Worm (Caenorhabditis elegans): ENCODE results near the gene T16G12.9.
A peak's percentile ranks its signal among the peaks of the same experiment; 100 is the strongest.

DNA sequence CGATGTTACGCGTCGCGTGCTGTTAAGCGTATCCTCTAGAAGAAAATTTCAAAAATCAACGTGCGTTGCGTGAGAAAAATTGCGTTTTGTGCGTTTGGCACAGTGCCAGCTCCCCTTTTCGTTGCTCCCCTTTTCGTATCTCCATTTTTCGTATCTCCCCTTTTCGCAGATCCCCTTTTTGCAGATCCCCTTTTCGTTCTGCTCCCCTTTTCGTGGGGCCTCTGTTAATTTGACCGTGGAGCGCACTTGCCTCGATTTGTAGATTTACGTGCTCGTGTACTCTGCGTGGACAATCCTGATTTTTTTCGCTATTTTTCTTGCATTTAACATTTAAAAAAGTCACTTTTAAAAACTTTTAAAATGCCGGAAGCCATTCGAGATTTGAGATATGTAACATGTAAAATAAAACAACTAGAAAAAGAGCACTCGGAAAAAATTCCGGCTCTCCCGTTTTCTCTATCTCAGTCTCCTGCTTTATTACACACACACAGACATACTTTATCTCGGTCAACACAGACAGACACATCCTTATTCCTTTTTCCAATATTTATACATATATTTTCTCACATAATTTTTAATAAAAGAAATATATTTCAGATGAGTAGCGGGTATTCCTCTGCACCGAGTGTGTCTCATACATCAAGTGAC, 45.7 kb upstream of the T16G12.9 start, which contains the start of gene ttll-4:
- no peak for TF ChIP-seq ama-1 (optimal IDR thresholded peaks at IDR 0.05)
- peak; percentile 83 for TF ChIP-seq pes-1 (GFP tag; IDR thresholded peaks at IDR 0.05)
- TF ChIP-seq hmbx-1 (tag; optimal IDR thresholded peaks at IDR 0.05): no peak
- peak; percentile 59 for TF ChIP-seq tbx-37 (GFP tag; conservative IDR thresholded peaks at IDR 0.05)
- TF ChIP-seq B0310.2 (tag; optimal IDR thresholded peaks at IDR 0.05): no peak
- TF ChIP-seq flt-1 (GFP tag; IDR thresholded peaks at IDR 0.05): no peak; the same call in 1 of the 2 replicates
- TF ChIP-seq ceh-13 (GFP tag; optimal IDR thresholded peaks at IDR 0.05): no peak
- TF ChIP-seq aly-1 (tag; optimal IDR thresholded peaks at IDR 0.05): no peak
- TF ChIP-seq hnd-1 (tag; optimal IDR thresholded peaks at IDR 0.05): no peak
- peak; percentile 41; the same call in 1 of the 2 replicates for TF ChIP-seq tbx-11 (GFP tag; IDR thresholded peaks at IDR 0.05)
- TF ChIP-seq hmg-4 (GFP tag; optimal IDR thresholded peaks at IDR 0.05): no peak
- TF ChIP-seq sea-1 (GFP tag; conservative IDR thresholded peaks at IDR 0.05): peak; percentile 79

All from whole organism, early embryonic.